Fruit fly (Drosophila melanogaster) whole organism, embryonic: ENCODE measurements around the gene CG10376.

Source experiments
- ATbp ChIP-seq: fragments of 200-800 bp; sonication (Bioruptor generic); optimal IDR thresholded peaks from 2 replicates; lab custom pipeline; 2017; ENCODE audit warnings: missing biosample characterization, mild to moderate bottlenecking, missing genetic modification characterization, missing genetic modification reagents
- B-H1 ChIP-seq: fragments of 200-800 bp; sonication (Bioruptor generic); IDR thresholded peaks from 3 replicates; pipeline ENCODE4 v1.3.6; 2022; ENCODE audit warnings: missing biosample characterization, missing genetic modification characterization
- CG11560 ChIP-seq: fragments of 200-800 bp; sonication (Bioruptor generic); IDR thresholded peaks from 3 replicates; pipeline ENCODE4 v1.3.6; 2022; ENCODE audit warnings: missing biosample characterization, missing genetic modification characterization
- CG11723 ChIP-seq: fragments of 200-800 bp; sonication (Bioruptor generic); optimal IDR thresholded peaks from 2 replicates; lab custom pipeline; 2017; ENCODE audit warnings: missing biosample characterization, mild to moderate bottlenecking, missing genetic modification characterization
- CG12299 ChIP-seq: fragments of 200-800 bp; sonication (Bioruptor generic); optimal IDR thresholded peaks from 2 replicates; lab custom pipeline; 2018; ENCODE audit warnings: missing biosample characterization, mild to moderate bottlenecking, missing genetic modification characterization
- CG12769 ChIP-seq: fragments of 200-800 bp; sonication (Bioruptor generic); optimal IDR thresholded peaks from 2 replicates; lab custom pipeline; 2019; ENCODE audit warnings: missing biosample characterization, mild to moderate bottlenecking, missing genetic modification characterization, moderate library complexity
- CG14710 ChIP-seq: fragments of 200-800 bp; sonication (Bioruptor generic); optimal IDR thresholded peaks from 3 replicates; lab custom pipeline; 2019; ENCODE audit warnings: missing biosample characterization, mild to moderate bottlenecking, missing genetic modification characterization, moderate library complexity
- CG15514 ChIP-seq: fragments of 200-800 bp; sonication (Bioruptor generic); optimal IDR thresholded peaks from 3 replicates; lab custom pipeline; 2017; ENCODE audit warnings: missing biosample characterization, missing genetic modification characterization, mild to moderate bottlenecking, moderate library complexity, missing genetic modification reagents
- CG16779 ChIP-seq: fragments of 200-800 bp; sonication (Bioruptor generic); IDR thresholded peaks from 2 replicates; pipeline ENCODE4 v1.3.6; 2022; ENCODE audit warnings: missing biosample characterization, missing genetic modification characterization
- CG17802 ChIP-seq: fragments of 200-800 bp; sonication (Bioruptor generic); optimal IDR thresholded peaks from 2 replicates; lab custom pipeline; 2018; ENCODE audit warnings: missing biosample characterization, mild to moderate bottlenecking, missing genetic modification characterization, moderate library complexity
- CG30403 ChIP-seq: fragments of 200-800 bp; sonication (Bioruptor generic); optimal IDR thresholded peaks from 3 replicates; lab custom pipeline; 2016; ENCODE audit warnings: missing biosample characterization, missing genetic modification characterization
- CG3995 ChIP-seq: fragments of 200-800 bp; sonication (Bioruptor generic); optimal IDR thresholded peaks from 3 replicates; lab custom pipeline; 2016; ENCODE audit warnings: missing biosample characterization, missing genetic modification characterization
- CG4707 ChIP-seq: fragments of 200-800 bp; sonication (Bioruptor generic); optimal IDR thresholded peaks from 2 replicates; lab custom pipeline; 2018; ENCODE audit warnings: missing biosample characterization, mild to moderate bottlenecking, missing genetic modification characterization, moderate library complexity
- CG4820 ChIP-seq: fragments of 200-800 bp; sonication (Bioruptor generic); optimal IDR thresholded peaks from 3 replicates; lab custom pipeline; 2016; ENCODE audit warnings: missing biosample characterization, missing genetic modification characterization
- CG6175 ChIP-seq: fragments of 200-800 bp; sonication (Bioruptor generic); IDR thresholded peaks from 3 replicates; pipeline ENCODE4 v1.3.6; 2022; ENCODE audit warnings: missing biosample characterization, missing genetic modification characterization
- CG6791 ChIP-seq: fragments of 200-800 bp; sonication (Bioruptor generic); IDR thresholded peaks from 3 replicates; pipeline ENCODE4 v1.3.6; 2022; ENCODE audit warnings: missing biosample characterization, missing genetic modification characterization; ENCODE audit not compliant: partially characterized antibody
- CG8281 ChIP-seq: fragments of 200-800 bp; sonication (Bioruptor generic); optimal IDR thresholded peaks from 2 replicates; lab custom pipeline; 2018; ENCODE audit warnings: missing biosample characterization, mild to moderate bottlenecking, missing genetic modification characterization, moderate library complexity
- CG8290 ChIP-seq, 3 experiments: fragments of 200-800 bp; sonication (Bioruptor generic); optimal IDR thresholded peaks; 2 replicates each; lab custom pipeline; 2016 to 2019; ENCODE audit warnings: missing biosample characterization in 3 of 3, missing genetic modification characterization in 3 of 3, mild to moderate bottlenecking in 2 of 3, moderate library complexity in 1 of 3
- CG9437 ChIP-seq: fragments of 200-800 bp; sonication (Bioruptor generic); optimal IDR thresholded peaks from 2 replicates; lab custom pipeline; 2018; ENCODE audit warnings: missing biosample characterization, mild to moderate bottlenecking, missing genetic modification characterization
- CG9609 ChIP-seq: fragments of 200-800 bp; sonication (Bioruptor generic); optimal IDR thresholded peaks from 3 replicates; lab custom pipeline; 2016; ENCODE audit warnings: missing biosample characterization, missing genetic modification characterization
- CG9797 ChIP-seq: fragments of 200-800 bp; sonication (Bioruptor generic); optimal IDR thresholded peaks from 3 replicates; lab custom pipeline; 2018; ENCODE audit warnings: missing biosample characterization, mild to moderate bottlenecking, missing genetic modification characterization
- CoRest ChIP-seq: fragments of 200-800 bp; sonication (Bioruptor generic); optimal IDR thresholded peaks from 3 replicates; lab custom pipeline; 2018; ENCODE audit warnings: missing biosample characterization, mild to moderate bottlenecking, missing genetic modification characterization, moderate library complexity
- ERR ChIP-seq: fragments of 200-800 bp; sonication (Bioruptor generic); optimal IDR thresholded peaks from 2 replicates; lab custom pipeline; 2016; ENCODE audit warnings: missing biosample characterization, missing genetic modification characterization
- MTF-1 ChIP-seq: fragments of 200-800 bp; sonication (Bioruptor generic); optimal IDR thresholded peaks from 2 replicates; lab custom pipeline; 2018; ENCODE audit warnings: missing biosample characterization, mild to moderate bottlenecking, missing genetic modification characterization, borderline replicate concordance
- Mad ChIP-seq: fragments of 200-800 bp; sonication (Bioruptor generic); optimal IDR thresholded peaks from 2 replicates; lab custom pipeline; 2016; ENCODE audit warnings: missing biosample characterization, missing genetic modification characterization
- Max ChIP-seq: fragments of 200-800 bp; sonication (Bioruptor generic); optimal IDR thresholded peaks from 2 replicates; lab custom pipeline; 2016; ENCODE audit warnings: missing biosample characterization, mild to moderate bottlenecking, missing genetic modification characterization
- Meics ChIP-seq: fragments of 200-800 bp; sonication (Bioruptor generic); optimal IDR thresholded peaks from 2 replicates; lab custom pipeline; 2017; ENCODE audit warnings: missing biosample characterization, mild to moderate bottlenecking, missing genetic modification characterization
- NK7.1 ChIP-seq: fragments of 200-800 bp; sonication (Bioruptor generic); optimal IDR thresholded peaks from 3 replicates; lab custom pipeline; 2016; ENCODE audit warnings: missing biosample characterization, missing genetic modification characterization
- NfI ChIP-seq: fragments of 200-800 bp; sonication (Bioruptor generic); optimal IDR thresholded peaks from 3 replicates; lab custom pipeline; 2018; ENCODE audit warnings: missing biosample characterization, mild to moderate bottlenecking, missing genetic modification characterization, moderate library complexity
- Optix ChIP-seq: fragments of 200-800 bp; sonication (Bioruptor generic); IDR thresholded peaks from 3 replicates; pipeline ENCODE4 v1.3.6; 2022; ENCODE audit warnings: missing biosample characterization, missing genetic modification characterization
- Side ChIP-seq: fragments of 200-800 bp; sonication (Bioruptor generic); optimal IDR thresholded peaks from 2 replicates; lab custom pipeline; 2016; ENCODE audit warnings: missing biosample characterization, missing genetic modification characterization
- crp ChIP-seq, 2 experiments: fragments of 200-800 bp; sonication (Bioruptor generic); optimal IDR thresholded peaks; 2 replicates in 1 of 2; 3 replicates in 1 of 2; lab custom pipeline; 2017; ENCODE audit warnings: missing biosample characterization in 2 of 2, missing genetic modification characterization in 2 of 2, mild to moderate bottlenecking in 1 of 2, moderate library complexity in 1 of 2
- dan ChIP-seq: fragments of 200-800 bp; sonication (Bioruptor generic); IDR thresholded peaks from 2 replicates; pipeline ENCODE4 v1.3.6; 2022; ENCODE audit warnings: missing biosample characterization, missing genetic modification characterization
- dm ChIP-seq: fragments of 200-800 bp; sonication (Bioruptor generic); optimal IDR thresholded peaks from 3 replicates; lab custom pipeline; 2016; ENCODE audit warnings: missing biosample characterization, missing genetic modification characterization
- dpn ChIP-seq, 2 experiments: fragments of 200-800 bp; sonication (Bioruptor generic); optimal IDR thresholded peaks; 3 replicates each; lab custom pipeline; 2016; ENCODE audit warnings: missing biosample characterization in 2 of 2, missing genetic modification characterization in 2 of 2
- emc ChIP-seq: fragments of 200-800 bp; sonication (Bioruptor generic); optimal IDR thresholded peaks from 2 replicates; lab custom pipeline; 2016; ENCODE audit warnings: missing biosample characterization, missing genetic modification characterization
- fd96Cb ChIP-seq: fragments of 200-800 bp; sonication (Bioruptor generic); optimal IDR thresholded peaks from 2 replicates; lab custom pipeline; 2018; ENCODE audit warnings: missing biosample characterization, mild to moderate bottlenecking, missing genetic modification characterization, moderate library complexity
- jumu ChIP-seq: fragments of 200-800 bp; sonication (Bioruptor generic); optimal IDR thresholded peaks from 3 replicates; lab custom pipeline; 2016; ENCODE audit warnings: missing biosample characterization, missing genetic modification characterization
- nau ChIP-seq: fragments of 200-800 bp; sonication (Bioruptor generic); optimal IDR thresholded peaks from 3 replicates; lab custom pipeline; 2017; ENCODE audit warnings: missing biosample characterization, mild to moderate bottlenecking, missing genetic modification characterization, missing genetic modification reagents
- nerfin-1 ChIP-seq: fragments of 200-800 bp; sonication (Bioruptor generic); optimal IDR thresholded peaks from 3 replicates; lab custom pipeline; 2019; ENCODE audit warnings: missing biosample characterization, mild to moderate bottlenecking, missing genetic modification characterization, moderate library complexity
- nmo ChIP-seq: fragments of 200-800 bp; sonication (Bioruptor generic); optimal IDR thresholded peaks from 2 replicates; lab custom pipeline; 2018; ENCODE audit warnings: missing biosample characterization, mild to moderate bottlenecking, missing genetic modification characterization, moderate library complexity
- sqz ChIP-seq: fragments of 200-800 bp; sonication (Bioruptor generic); optimal IDR thresholded peaks from 3 replicates; lab custom pipeline; 2018; ENCODE audit warnings: missing biosample characterization, mild to moderate bottlenecking, missing genetic modification characterization
- stc ChIP-seq: fragments of 200-800 bp; sonication (Bioruptor generic); IDR thresholded peaks from 2 replicates; pipeline ENCODE4 v1.3.6; 2022; ENCODE audit warnings: missing biosample characterization, missing genetic modification characterization
- sug ChIP-seq: fragments of 200-800 bp; optimal IDR thresholded peaks from 2 replicates; lab custom pipeline; 2019; ENCODE audit warnings: missing biosample characterization, mild to moderate bottlenecking, missing genetic modification characterization, moderate library complexity
- tgo ChIP-seq: fragments of 200-800 bp; sonication (Bioruptor generic); IDR thresholded peaks from 3 replicates; pipeline ENCODE4 v1.3.6; 2022; ENCODE audit warnings: missing biosample characterization, missing genetic modification characterization
- trh ChIP-seq: fragments of 200-800 bp; sonication (Bioruptor generic); optimal IDR thresholded peaks from 2 replicates; lab custom pipeline; 2016; ENCODE audit warnings: missing biosample characterization, missing genetic modification characterization
- twi ChIP-seq: fragments of 200-800 bp; optimal IDR thresholded peaks from 2 replicates; lab custom pipeline; 2019; ENCODE audit warnings: missing biosample characterization, mild to moderate bottlenecking, missing genetic modification characterization, moderate library complexity
- wdn ChIP-seq: fragments of 200-800 bp; sonication (Bioruptor generic); IDR thresholded peaks from 2 replicates; pipeline ENCODE4 v1.3.6; 2022; ENCODE audit warnings: missing biosample characterization, missing genetic modification characterization

Gene CG10376

dm6 chr2L:18693877-18694723 lies 8.8 kb downstream of the CG10376 start:
- TF ChIP-seq CG12769 (tag; lab: Kevin White, UChicago) (peak; percentile 52), Meics (peak; percentile 63), stc (GFP tag; lab: Robert Waterston, UW) (peak; percentile 33), CG30403 (GFP tag; lab: Kevin White, UChicago) (peak; percentile 59), jumu (GFP tag; lab: Kevin White, UChicago) (peak; percentile 67), CG8290 (GFP tag; optimal IDR thresholded peaks at IDR 0.05; lab: Kevin White, UChicago) (peak; percentile 24), CG8290 (tag; optimal IDR thresholded peaks at IDR 0.05; lab: Kevin White, UChicago) (peak in 1 of 2 experiments; percentile 60), CG4707 (no peak), ERR (GFP tag; lab: Kevin White, UChicago) (peak; percentile 58), sug (tag; lab: Kevin White, UChicago) (peak; percentile 100), Optix (peak; percentile 80), ATbp (GFP tag; lab: Kevin White, UChicago) (no peak), twi (tag; lab: Kevin White, UChicago) (no peak), emc (GFP tag; lab: Kevin White, UChicago) (no peak), tgo (GFP tag; lab: Robert Waterston, UW) (peak; percentile 67), CG3995 (GFP tag; lab: Kevin White, UChicago) (no peak), Mad (GFP tag; lab: Kevin White, UChicago) (no peak), CG6175 (no peak), nmo (peak; percentile 9), CG14710 (tag; lab: Kevin White, UChicago) (peak; percentile 49), trh (GFP tag; lab: Kevin White, UChicago) (no peak), dm (peak; percentile 66), CG6791 (no peak), wdn (GFP tag; lab: Robert Waterston, UW) (0 out of 2 replicates have a peak, but pooled peaks have one; percentile 29), dpn (GFP tag; optimal IDR thresholded peaks at IDR 0.05; lab: Kevin White, UChicago) (peak; percentile 66 to 74), fd96Cb (tag; lab: Kevin White, UChicago) (peak; percentile 23), CG9609 (peak; percentile 72), CG8281 (no peak), CG11723 (GFP tag; lab: Kevin White, UChicago) (peak; percentile 51), NfI (peak; percentile 77), B-H1 (GFP tag; lab: Robert Waterston, UW) (peak; percentile 20), CG16779 (GFP tag; lab: Robert Waterston, UW) (peak; percentile 70; the same call in 1 of the 2 replicates), CG12299 (peak; percentile 31), nerfin-1 (tag; lab: Kevin White, UChicago) (peak; percentile 34), crp (GFP tag; optimal IDR thresholded peaks at IDR 0.05; lab: Kevin White, UChicago) (peak; percentile 43 to 79), CoRest (tag; lab: Kevin White, UChicago) (peak; percentile 13), CG15514 (GFP tag; lab: Kevin White, UChicago) (peak; percentile 38), Side (GFP tag; lab: Kevin White, UChicago) (peak; percentile 60), Max (GFP tag; lab: Kevin White, UChicago) (peak; percentile 18), CG17802 (tag; lab: Kevin White, UChicago) (peak; percentile 37), nau (no peak), CG4820 (GFP tag; lab: Kevin White, UChicago) (peak; percentile 39), dan (GFP tag; lab: Robert Waterston, UW) (no peak), MTF-1 (GFP tag; lab: Kevin White, UChicago) (peak; percentile 46), NK7.1 (peak; percentile 41), CG9797 (GFP tag; lab: Kevin White, UChicago) (no peak), sqz (GFP tag; lab: Kevin White, UChicago) (peak; percentile 99), CG11560 (tag; lab: Robert Waterston, UW) (no peak), CG9437 (peak; percentile 58)
